Fruit fly (Drosophila melanogaster) whole organism, embryonic: ENCODE data around the gene Cpr23B.

ENCODE experiments used
- Atf6 ChIP-seq: fragments of 200-800 bp; sonication (Bioruptor generic); IDR thresholded peaks from 2 replicates; pipeline ENCODE4 v1.3.6; 2022; ENCODE audit warnings: missing biosample characterization, missing genetic modification characterization
- BtbVII ChIP-seq: fragments of 200-800 bp; sonication (Bioruptor generic); optimal IDR thresholded peaks from 3 replicates; lab custom pipeline; 2017; ENCODE audit warnings: missing biosample characterization, mild to moderate bottlenecking, missing genetic modification characterization
- Bteb2 ChIP-seq: fragments of 200-800 bp; sonication (Bioruptor generic); optimal IDR thresholded peaks from 2 replicates; lab custom pipeline; 2016; ENCODE audit warnings: missing biosample characterization, missing genetic modification characterization
- CG10274 ChIP-seq: fragments of 200-800 bp; sonication (Bioruptor generic); optimal IDR thresholded peaks from 3 replicates; lab custom pipeline; 2017; ENCODE audit warnings: missing biosample characterization, mild to moderate bottlenecking, missing genetic modification characterization
- CG11085 ChIP-seq: fragments of 200-800 bp; sonication (Bioruptor generic); IDR thresholded peaks from 2 replicates; pipeline ENCODE4 v1.3.6; 2022; ENCODE audit warnings: missing biosample characterization, missing genetic modification characterization
- CG11093 ChIP-seq: fragments of 200-800 bp; sonication (Bioruptor generic); IDR thresholded peaks from 3 replicates; pipeline ENCODE4 v1.3.6; 2022; ENCODE audit warnings: missing biosample characterization, missing genetic modification characterization
- CG1233 ChIP-seq: fragments of 200-800 bp; sonication (Bioruptor generic); optimal IDR thresholded peaks from 4 replicates; lab custom pipeline; 2018; ENCODE audit warnings: missing biosample characterization, mild to moderate bottlenecking, missing genetic modification characterization
- CG13123 ChIP-seq: fragments of 200-800 bp; sonication (Bioruptor generic); optimal IDR thresholded peaks from 2 replicates; lab custom pipeline; 2016; ENCODE audit warnings: missing biosample characterization, missing genetic modification characterization
- CG13287 ChIP-seq: fragments of 200-800 bp; sonication (Bioruptor generic); IDR thresholded peaks from 2 replicates; pipeline ENCODE4 v1.3.6; 2022; ENCODE audit warnings: missing biosample characterization, missing genetic modification characterization; ENCODE audit not compliant: partially characterized antibody
- CG15479 ChIP-seq: fragments of 200-800 bp; sonication (Bioruptor generic); optimal IDR thresholded peaks from 3 replicates; lab custom pipeline; 2019; ENCODE audit warnings: missing biosample characterization, mild to moderate bottlenecking, missing genetic modification characterization, moderate library complexity
- CG17359 ChIP-seq: fragments of 200-800 bp; sonication (Bioruptor generic); optimal IDR thresholded peaks from 3 replicates; lab custom pipeline; 2018; ENCODE audit warnings: missing biosample characterization, mild to moderate bottlenecking, missing genetic modification characterization, moderate library complexity
- CG3407 ChIP-seq: fragments of 200-800 bp; sonication (Bioruptor generic); optimal IDR thresholded peaks from 2 replicates; lab custom pipeline; 2018; ENCODE audit warnings: missing biosample characterization, mild to moderate bottlenecking, missing genetic modification characterization
- CG3995 ChIP-seq: fragments of 200-800 bp; sonication (Bioruptor generic); optimal IDR thresholded peaks from 3 replicates; lab custom pipeline; 2016; ENCODE audit warnings: missing biosample characterization, missing genetic modification characterization
- CG4424 ChIP-seq: fragments of 200-800 bp; sonication (Bioruptor generic); optimal IDR thresholded peaks from 3 replicates; lab custom pipeline; 2016; ENCODE audit warnings: missing biosample characterization, missing genetic modification characterization
- CG6765 ChIP-seq: fragments of 200-800 bp; sonication (Bioruptor generic); optimal IDR thresholded peaks from 3 replicates; lab custom pipeline; 2017; ENCODE audit warnings: missing biosample characterization, mild to moderate bottlenecking, missing genetic modification characterization
- CG6813 ChIP-seq: fragments of 200-800 bp; sonication (Bioruptor generic); optimal IDR thresholded peaks from 2 replicates; lab custom pipeline; 2017; ENCODE audit warnings: missing biosample characterization, missing genetic modification characterization, mild to moderate bottlenecking, moderate library complexity, missing genetic modification reagents
- CG7928 ChIP-seq: fragments of 200-800 bp; sonication (Bioruptor generic); optimal IDR thresholded peaks from 2 replicates; lab custom pipeline; 2017; ENCODE audit warnings: missing biosample characterization, mild to moderate bottlenecking, missing genetic modification characterization
- CG8359 ChIP-seq: fragments of 200-800 bp; sonication (Bioruptor generic); optimal IDR thresholded peaks from 2 replicates; lab custom pipeline; 2017; ENCODE audit warnings: missing biosample characterization, mild to moderate bottlenecking, missing genetic modification characterization, borderline replicate concordance
- CG8478 ChIP-seq: fragments of >200 bp; optimal IDR thresholded peaks from 2 replicates; lab custom pipeline; 2018
- CG8924 ChIP-seq: fragments of 200-800 bp; optimal IDR thresholded peaks from 3 replicates; lab custom pipeline; 2019; ENCODE audit warnings: missing biosample characterization, mild to moderate bottlenecking, missing genetic modification characterization, moderate library complexity
- CHES-1-like ChIP-seq: fragments of 200-800 bp; sonication (Bioruptor generic); optimal IDR thresholded peaks from 2 replicates; lab custom pipeline; 2016; ENCODE audit warnings: missing biosample characterization, missing genetic modification characterization
- CoRest ChIP-seq: fragments of 200-800 bp; sonication (Bioruptor generic); optimal IDR thresholded peaks from 3 replicates; lab custom pipeline; 2018; ENCODE audit warnings: missing biosample characterization, mild to moderate bottlenecking, missing genetic modification characterization, moderate library complexity
- Dek ChIP-seq: fragments of 200-800 bp; sonication (Bioruptor generic); optimal IDR thresholded peaks from 3 replicates; lab custom pipeline; 2019; ENCODE audit warnings: missing biosample characterization, mild to moderate bottlenecking, missing genetic modification characterization, moderate library complexity
- Drgx ChIP-seq: fragments of 200-800 bp; sonication (Bioruptor generic); IDR thresholded peaks from 2 replicates; pipeline ENCODE4 v1.3.6; 2022; ENCODE audit warnings: missing biosample characterization, missing genetic modification characterization
- HLH4C ChIP-seq: fragments of 200-800 bp; sonication (Bioruptor generic); IDR thresholded peaks from 3 replicates; pipeline ENCODE4 v1.3.6; 2022; ENCODE audit warnings: missing biosample characterization, missing genetic modification characterization; ENCODE audit not compliant: partially characterized antibody
- Hr78 ChIP-seq, 2 experiments: fragments of 200-800 bp in 1 of 2; fragments of >200 bp in 1 of 2; sonication (Bioruptor generic) in 1 of 2; optimal IDR thresholded peaks; 2 replicates each; lab custom pipeline; 2017 to 2019; ENCODE audit warnings: missing biosample characterization in 2 of 2, missing genetic modification characterization in 2 of 2, mild to moderate bottlenecking in 1 of 2, moderate library complexity in 1 of 2
- MESR4 ChIP-seq: fragments of 200-800 bp; sonication (Bioruptor generic); optimal IDR thresholded peaks from 2 replicates; lab custom pipeline; 2018; ENCODE audit warnings: missing biosample characterization, mild to moderate bottlenecking, missing genetic modification characterization, moderate library complexity
- Max ChIP-seq: fragments of 200-800 bp; sonication (Bioruptor generic); optimal IDR thresholded peaks from 2 replicates; lab custom pipeline; 2016; ENCODE audit warnings: missing biosample characterization, mild to moderate bottlenecking, missing genetic modification characterization
- Oaz ChIP-seq: fragments of 200-800 bp; sonication (Bioruptor generic); IDR thresholded peaks from 2 replicates; pipeline ENCODE4 v1.3.6; 2022; ENCODE audit warnings: missing biosample characterization, missing genetic modification characterization
- Ptx1 ChIP-seq: fragments of 200-800 bp; sonication (Bioruptor generic); IDR thresholded peaks from 2 replicates; pipeline ENCODE4 v1.3.6; 2022; ENCODE audit warnings: missing biosample characterization, missing genetic modification characterization
- Side ChIP-seq: fragments of 200-800 bp; sonication (Bioruptor generic); optimal IDR thresholded peaks from 2 replicates; lab custom pipeline; 2016; ENCODE audit warnings: missing biosample characterization, missing genetic modification characterization
- YL-1 ChIP-seq: fragments of 200-800 bp; sonication (Bioruptor generic); optimal IDR thresholded peaks from 3 replicates; lab custom pipeline; 2017; ENCODE audit warnings: missing biosample characterization, mild to moderate bottlenecking, missing genetic modification characterization
- az2 ChIP-seq: fragments of 200-800 bp; sonication (Bioruptor generic); optimal IDR thresholded peaks from 3 replicates; lab custom pipeline; 2016; ENCODE audit warnings: missing biosample characterization, missing genetic modification characterization
- bsh ChIP-seq, 2 experiments: fragments of 200-800 bp; sonication (Bioruptor generic); optimal IDR thresholded peaks; 2 replicates each; lab custom pipeline; 2017 to 2018; ENCODE audit warnings: mild to moderate bottlenecking in 2 of 2, missing biosample characterization in 2 of 2, missing genetic modification characterization in 2 of 2, moderate library complexity in 1 of 2
- chinmo ChIP-seq: fragments of 200-800 bp; sonication (Bioruptor generic); IDR thresholded peaks from 4 replicates; pipeline ENCODE4 v1.3.6; 2022; ENCODE audit warnings: missing biosample characterization, missing genetic modification characterization; ENCODE audit not compliant: partially characterized antibody
- esg ChIP-seq: fragments of 200-800 bp; sonication (Bioruptor generic); conservative IDR thresholded peaks from 2 replicates; pipeline ENCODE4 v1.3.6; 2022; ENCODE audit warnings: missing biosample characterization, missing genetic modification characterization
- exex ChIP-seq: fragments of 200-800 bp; sonication (Bioruptor generic); optimal IDR thresholded peaks from 4 replicates; lab custom pipeline; 2018; ENCODE audit warnings: missing biosample characterization, mild to moderate bottlenecking, missing genetic modification characterization, moderate library complexity
- ftz-f1 ChIP-seq: fragments of 200-800 bp; sonication (Bioruptor generic); optimal IDR thresholded peaks from 2 replicates; lab custom pipeline; 2016; ENCODE audit warnings: missing biosample characterization, missing genetic modification characterization
- fu2 ChIP-seq: fragments of 200-800 bp; sonication (Bioruptor generic); optimal IDR thresholded peaks from 2 replicates; lab custom pipeline; 2016; ENCODE audit warnings: missing biosample characterization, missing genetic modification characterization
- kah ChIP-seq: fragments of 200-800 bp; sonication (Bioruptor generic); optimal IDR thresholded peaks from 2 replicates; lab custom pipeline; 2018; ENCODE audit warnings: missing biosample characterization, mild to moderate bottlenecking, missing genetic modification characterization
- kay ChIP-seq: fragments of 200-800 bp; sonication (Bioruptor generic); optimal IDR thresholded peaks from 2 replicates; lab custom pipeline; 2016; ENCODE audit warnings: missing biosample characterization, missing genetic modification characterization
- lilli ChIP-seq: fragments of 200-800 bp; sonication (Bioruptor generic); optimal IDR thresholded peaks from 3 replicates; lab custom pipeline; 2016; ENCODE audit warnings: missing biosample characterization, missing genetic modification characterization
- phol ChIP-seq: fragments of 200-800 bp; sonication (Bioruptor generic); optimal IDR thresholded peaks from 3 replicates; lab custom pipeline; 2018; ENCODE audit warnings: missing biosample characterization, mild to moderate bottlenecking, missing genetic modification characterization, moderate library complexity
- repo ChIP-seq: fragments of 200-800 bp; sonication (Bioruptor generic); optimal IDR thresholded peaks from 2 replicates; lab custom pipeline; 2016; ENCODE audit warnings: missing biosample characterization, missing genetic modification characterization
- sd ChIP-seq: fragments of 200-800 bp; sonication (Bioruptor generic); optimal IDR thresholded peaks from 3 replicates; lab custom pipeline; 2018; ENCODE audit warnings: missing biosample characterization, mild to moderate bottlenecking, missing genetic modification characterization, moderate library complexity
- sens ChIP-seq: fragments of 200-800 bp; sonication (Bioruptor generic); peaks from one replicate; lab custom pipeline; 2016; ENCODE audit warnings: missing biosample characterization, missing genetic modification characterization
- sob ChIP-seq: fragments of 200-800 bp; sonication (Bioruptor generic); IDR thresholded peaks from 2 replicates; pipeline ENCODE4 v1.3.6; 2022; ENCODE audit warnings: missing biosample characterization, missing genetic modification characterization
- stwl ChIP-seq: fragments of 200-800 bp; sonication (Bioruptor generic); optimal IDR thresholded peaks from 3 replicates; lab custom pipeline; 2018; ENCODE audit warnings: missing biosample characterization, mild to moderate bottlenecking, missing genetic modification characterization, moderate library complexity
- vfl ChIP-seq: fragments of 200-800 bp; sonication (Bioruptor generic); optimal IDR thresholded peaks from 2 replicates; lab custom pipeline; 2016; ENCODE audit warnings: missing biosample characterization, missing genetic modification characterization

The Cpr23B gene

DNA sequence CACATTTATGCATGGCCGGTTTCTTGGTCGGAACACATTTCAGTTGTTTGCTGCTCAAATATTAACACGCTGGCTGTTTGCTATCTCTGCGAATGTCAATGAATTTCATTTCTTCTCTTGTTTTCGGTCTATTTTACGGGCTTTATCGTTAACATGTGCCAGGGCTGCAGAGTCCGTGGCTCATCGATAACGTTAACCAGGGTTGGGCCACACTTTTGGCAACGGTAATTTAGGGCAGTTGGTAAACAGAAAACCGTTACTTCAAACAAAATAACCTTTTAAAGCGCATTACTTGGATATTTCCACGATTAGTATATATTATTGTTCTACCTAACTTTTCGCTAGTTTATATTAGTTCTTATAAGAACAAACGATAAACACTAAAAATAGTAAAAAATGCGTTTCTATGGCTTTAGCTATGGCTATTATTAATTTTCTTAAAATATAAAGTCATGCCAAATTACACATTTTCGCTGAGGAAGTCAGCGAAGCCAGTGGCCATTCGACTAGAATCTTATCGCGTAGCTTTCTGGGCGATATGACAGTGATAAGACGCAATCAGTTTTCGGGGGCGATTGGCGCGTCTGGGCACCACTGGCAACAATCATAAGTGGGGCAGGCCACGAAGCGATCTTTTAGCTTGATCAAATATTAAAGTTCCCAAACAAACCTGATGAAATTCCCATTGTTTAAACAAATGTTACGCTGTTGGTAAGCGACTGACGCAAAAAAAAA is 44.9 kb downstream of the Cpr23B start (continued):
- TF ChIP-seq exex (tag; lab: Kevin White, UChicago), result no peak
- TF ChIP-seq bsh (GFP tag; optimal IDR thresholded peaks at IDR 0.05; lab: Kevin White, UChicago), result peak in 1 of 2 experiments; percentile 32
- TF ChIP-seq Dek (tag; lab: Kevin White, UChicago), result peak; percentile 62
- peak; percentile 93 for TF ChIP-seq CG3995 (GFP tag; lab: Kevin White, UChicago)
- peak; percentile 43 for TF ChIP-seq CG13123
- peak; percentile 31 for TF ChIP-seq vfl (GFP tag; lab: Kevin White, UChicago)
- TF ChIP-seq CG7928 (GFP tag; lab: Kevin White, UChicago), result peak; percentile 96
- TF ChIP-seq Atf6 (GFP tag; lab: Robert Waterston, UW), result peak; percentile 68
- TF ChIP-seq CG13287, result peak; percentile 38; the same call in 1 of the 2 replicates
- no peak for TF ChIP-seq CG4424 (GFP tag; lab: Kevin White, UChicago)
- TF ChIP-seq Max (GFP tag; lab: Kevin White, UChicago), result peak; percentile 25
- peak; percentile 31; the same call in 1 of the 2 replicates for TF ChIP-seq Drgx (GFP tag; lab: Robert Waterston, UW)
- peak; percentile 62 for TF ChIP-seq CG3407 (GFP tag; lab: Kevin White, UChicago)
- peak; percentile 34 for TF ChIP-seq az2
- TF ChIP-seq CG6813 (GFP tag; lab: Kevin White, UChicago), result peak; percentile 74
- TF ChIP-seq CG11093 (GFP tag; lab: Robert Waterston, UW), result no peak
- no peak for TF ChIP-seq HLH4C (GFP tag; lab: Robert Waterston, UW)
- no peak for TF ChIP-seq CG15479 (GFP tag; lab: Kevin White, UChicago)
- peak; percentile 58 for TF ChIP-seq CG6765 (GFP tag; lab: Kevin White, UChicago)
- peak; percentile 61 for TF ChIP-seq CG17359 (tag; lab: Kevin White, UChicago)
- TF ChIP-seq Side (GFP tag; lab: Kevin White, UChicago), result peak; percentile 9
- TF ChIP-seq sob, result peak; percentile 76
- TF ChIP-seq fu2 (GFP tag; lab: Kevin White, UChicago), result peak; percentile 18
- no peak for TF ChIP-seq CG10274 (GFP tag; lab: Kevin White, UChicago)
- TF ChIP-seq lilli (GFP tag; lab: Kevin White, UChicago), result peak; percentile 92
- no peak for TF ChIP-seq YL-1
- no peak for TF ChIP-seq repo (GFP tag; lab: Kevin White, UChicago)
- TF ChIP-seq chinmo (GFP tag; lab: Robert Waterston, UW), result no peak
- TF ChIP-seq sens (GFP tag; lab: Kevin White, UChicago), result peak; percentile 87
- TF ChIP-seq Oaz, result no peak
- peak; percentile 8 for TF ChIP-seq CG1233 (GFP tag; lab: Kevin White, UChicago)
- TF ChIP-seq Bteb2, result no peak
- no peak for TF ChIP-seq ftz-f1 (GFP tag; lab: Kevin White, UChicago)
- no peak; the same call in 1 of the 2 replicates for TF ChIP-seq esg
- no peak for TF ChIP-seq CG8359 (GFP tag; lab: Kevin White, UChicago)
- TF ChIP-seq CG8924, result peak; percentile 47
- no peak for TF ChIP-seq kah
- peak; percentile 70 for TF ChIP-seq CoRest (tag; lab: Kevin White, UChicago)
- TF ChIP-seq sd (tag; lab: Kevin White, UChicago), result peak; percentile 3
- no peak for TF ChIP-seq CG8478 (lab: Kevin White, UChicago)
- TF ChIP-seq Hr78 (GFP tag; optimal IDR thresholded peaks at IDR 0.05; lab: Kevin White, UChicago), result peak in 1 of 2 experiments; percentile 7
- peak; percentile 32 for TF ChIP-seq MESR4
- TF ChIP-seq kay (GFP tag; lab: Kevin White, UChicago), result peak; percentile 46
- peak; percentile 48 for TF ChIP-seq BtbVII (GFP tag; lab: Kevin White, UChicago)
- TF ChIP-seq stwl, result peak; percentile 56
- 0 out of 2 replicates have a peak, but pooled peaks have one; percentile 40 for TF ChIP-seq Ptx1 (GFP tag; lab: Robert Waterston, UW)
- peak; percentile 48 for TF ChIP-seq phol (tag; lab: Kevin White, UChicago)
- no peak for TF ChIP-seq CG11085 (GFP tag; lab: Robert Waterston, UW)
- TF ChIP-seq CHES-1-like (GFP tag; lab: Kevin White, UChicago), result peak; percentile 47
